Fruit fly (Drosophila melanogaster) whole organism, pupa: Measurements from ENCODE around the gene CG5984.
A peak's percentile ranks its signal among the peaks of the same experiment; 100 is the strongest.

Experiments used
- CG10348 ChIP-seq: fragments of 200-800 bp; sonication (Bioruptor generic); IDR thresholded peaks from 2 replicates; pipeline ENCODE4 v1.3.6; 2022; ENCODE audit warnings: missing biosample characterization, missing genetic modification characterization
- CG12605 ChIP-seq: fragments of 200-800 bp; sonication (Bioruptor generic); IDR thresholded peaks from 2 replicates; pipeline ENCODE4 v1.3.6; 2022; ENCODE audit warnings: missing biosample characterization, missing genetic modification characterization
- CG13204 ChIP-seq: fragments of 200-800 bp; sonication (Bioruptor generic); optimal IDR thresholded peaks from 2 replicates; lab custom pipeline; 2018; ENCODE audit warnings: missing biosample characterization, mild to moderate bottlenecking, missing genetic modification characterization, moderate library complexity
- CG14655 ChIP-seq: fragments of 200-800 bp; sonication (Bioruptor generic); optimal IDR thresholded peaks from 3 replicates; lab custom pipeline; 2017; ENCODE audit warnings: mild to moderate bottlenecking, missing biosample characterization, missing genetic modification reagents, missing genetic modification characterization
- CG15710 ChIP-seq: fragments of 200-800 bp; sonication (Bioruptor generic); optimal IDR thresholded peaks from 2 replicates; lab custom pipeline; 2018; ENCODE audit warnings: missing biosample characterization, mild to moderate bottlenecking, missing genetic modification characterization, moderate library complexity
- CG17806 ChIP-seq: fragments of 200-800 bp; sonication (Bioruptor generic); optimal IDR thresholded peaks from 2 replicates; lab custom pipeline; 2018; ENCODE audit warnings: missing biosample characterization, mild to moderate bottlenecking, missing genetic modification characterization, moderate library complexity
- CG32121 ChIP-seq: fragments of 200-800 bp; sonication (Bioruptor generic); IDR thresholded peaks from 2 replicates; pipeline ENCODE4 v1.3.6; 2022; ENCODE audit warnings: missing biosample characterization, missing genetic modification characterization
- CG34367 ChIP-seq: fragments of 200-800 bp; sonication (Bioruptor generic); optimal IDR thresholded peaks from 2 replicates; lab custom pipeline; 2018; ENCODE audit warnings: missing biosample characterization, mild to moderate bottlenecking, missing genetic modification characterization
- CG4496 ChIP-seq: fragments of 200-800 bp; sonication (Bioruptor generic); IDR thresholded peaks from 3 replicates; pipeline ENCODE4 v1.3.6; 2022; ENCODE audit warnings: missing biosample characterization, missing genetic modification characterization
- CG8159 ChIP-seq: fragments of 200-800 bp; sonication (Bioruptor generic); optimal IDR thresholded peaks from 3 replicates; lab custom pipeline; 2018; ENCODE audit warnings: missing biosample characterization, mild to moderate bottlenecking, missing genetic modification characterization, moderate library complexity
- CG8301 ChIP-seq: fragments of 200-800 bp; sonication (Bioruptor generic); optimal IDR thresholded peaks from 2 replicates; lab custom pipeline; 2018; ENCODE audit warnings: missing biosample characterization, mild to moderate bottlenecking, missing genetic modification characterization
- CG9948 ChIP-seq: fragments of 200-800 bp; sonication (Bioruptor generic); optimal IDR thresholded peaks from 2 replicates; lab custom pipeline; 2018; ENCODE audit warnings: missing biosample characterization, mild to moderate bottlenecking, missing genetic modification characterization, moderate library complexity
- D1 ChIP-seq: fragments of 200-800 bp; sonication (Bioruptor generic); optimal IDR thresholded peaks from 2 replicates; lab custom pipeline; 2018; ENCODE audit warnings: missing biosample characterization, mild to moderate bottlenecking, missing genetic modification characterization, moderate library complexity
- EcR ChIP-seq: fragments of 200-800 bp; sonication (Bioruptor generic); optimal IDR thresholded peaks from 3 replicates; lab custom pipeline; 2019; ENCODE audit warnings: missing biosample characterization, missing genetic modification characterization, mild to moderate bottlenecking, moderate library complexity, missing genetic modification reagents
- Ets98B ChIP-seq: fragments of 200-800 bp; sonication (Bioruptor generic); IDR thresholded peaks from 2 replicates; pipeline ENCODE4 v1.3.6; 2022; ENCODE audit warnings: missing biosample characterization, missing genetic modification characterization
- Pif1A ChIP-seq: fragments of 200-800 bp; sonication (Bioruptor generic); optimal IDR thresholded peaks from 3 replicates; lab custom pipeline; 2016; ENCODE audit warnings: missing biosample characterization, missing genetic modification characterization
- Pif1B ChIP-seq: fragments of 200-800 bp; sonication (Bioruptor generic); optimal IDR thresholded peaks from 3 replicates; lab custom pipeline; 2016; ENCODE audit warnings: missing biosample characterization, missing genetic modification characterization
- Snoo ChIP-seq: fragments of 200-800 bp; sonication (Bioruptor generic); optimal IDR thresholded peaks from 3 replicates; lab custom pipeline; 2017; ENCODE audit warnings: missing biosample characterization, mild to moderate bottlenecking, missing genetic modification characterization, inconsistent platforms
- fd96Ca ChIP-seq: fragments of 200-800 bp; sonication (Bioruptor generic); IDR thresholded peaks from 3 replicates; pipeline ENCODE4 v1.3.6; 2022; ENCODE audit warnings: missing biosample characterization, missing genetic modification characterization
- gl ChIP-seq: fragments of 200-800 bp; sonication (Bioruptor generic); optimal IDR thresholded peaks from 2 replicates; lab custom pipeline; 2018; ENCODE audit warnings: missing biosample characterization, mild to moderate bottlenecking, missing genetic modification characterization
- rn ChIP-seq: fragments of 200-800 bp; sonication (Bioruptor generic); IDR thresholded peaks from 2 replicates; pipeline ENCODE4 v1.3.6; 2022; ENCODE audit warnings: missing biosample characterization, missing genetic modification characterization

CG5984 gene

dm6 chr3R:27208724-27209343 lies 39.0 kb downstream of the CG5984 start:
- TF ChIP-seq Pif1A (GFP tag; lab: Kevin White, UChicago), result no peak
- TF ChIP-seq CG12605, result no peak
- TF ChIP-seq CG34367 (tag; lab: Kevin White, UChicago), result no peak
- TF ChIP-seq CG8159 (tag; lab: Kevin White, UChicago), result no peak

DNA sequence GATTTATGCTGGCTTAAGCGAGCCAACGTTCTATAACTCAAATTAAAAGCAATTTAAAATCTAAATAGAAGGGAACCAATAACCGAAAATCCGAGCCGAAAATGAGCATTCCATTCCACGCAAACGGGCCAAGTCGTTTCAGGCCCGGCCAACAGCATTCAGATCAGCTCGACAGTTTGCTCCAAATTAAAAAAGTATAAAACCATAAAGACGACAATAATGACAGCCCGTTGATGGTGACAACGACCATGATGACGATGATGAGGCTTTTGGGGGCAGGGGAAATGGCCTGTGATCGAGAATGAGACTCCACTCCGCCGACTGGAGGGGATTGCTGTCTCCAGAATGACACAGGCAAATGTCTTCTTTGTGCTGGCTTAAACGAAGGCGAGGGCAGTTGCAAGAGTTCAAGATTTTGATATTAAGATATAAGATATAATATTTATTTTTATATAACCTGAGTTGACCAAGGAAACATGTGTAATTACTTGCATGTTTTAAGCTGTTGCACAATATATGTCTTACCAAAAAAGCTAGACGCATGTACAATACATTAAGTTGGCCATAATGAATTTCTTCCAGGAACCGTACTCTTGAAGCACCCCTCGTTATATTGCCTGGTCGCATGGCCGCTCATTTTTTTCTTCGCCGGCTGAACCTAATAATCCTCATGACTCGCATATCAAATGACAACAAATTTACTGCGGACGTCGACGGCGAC lies 42.9 kb downstream of the CG5984 start:
- TF ChIP-seq fd96Ca (no peak), CG8301 (tag; lab: Kevin White, UChicago) (peak; percentile 36), CG17806 (peak; percentile 73), CG4496 (GFP tag; lab: Robert Waterston, UW) (no peak), CG8159 (tag; lab: Kevin White, UChicago) (peak; percentile 79), CG13204 (GFP tag; lab: Kevin White, UChicago) (no peak), gl (tag; lab: Kevin White, UChicago) (peak; percentile 5), D1 (tag; lab: Kevin White, UChicago) (no peak), EcR (GFP tag; lab: Kevin White, UChicago) (peak; percentile 43), CG14655 (GFP tag; lab: Kevin White, UChicago) (peak; percentile 59), CG15710 (tag; lab: Kevin White, UChicago) (peak; percentile 63), CG9948 (tag; lab: Kevin White, UChicago) (peak; percentile 70), Pif1B (GFP tag; lab: Kevin White, UChicago) (no peak), Snoo (tag; lab: Kevin White, UChicago) (peak; percentile 61)

dm6 chr3R:27203856-27204255 lies 43.9 kb downstream of the CG5984 start:
- TF ChIP-seq Pif1A (GFP tag; lab: Kevin White, UChicago), result no peak
- no peak for TF ChIP-seq Pif1B (GFP tag; lab: Kevin White, UChicago)
- no peak for TF ChIP-seq CG8159 (tag; lab: Kevin White, UChicago)
- TF ChIP-seq Snoo (tag; lab: Kevin White, UChicago), result no peak
- TF ChIP-seq rn (GFP tag; lab: Robert Waterston, UW), result no peak
- no peak for TF ChIP-seq CG8301 (tag; lab: Kevin White, UChicago)
- peak; percentile 4 for TF ChIP-seq gl (tag; lab: Kevin White, UChicago)
- TF ChIP-seq CG4496 (GFP tag; lab: Robert Waterston, UW), result no peak
- TF ChIP-seq, all 21 proteins: peak for 1

dm6 chr3R:27202330-27202729 lies 45.5 kb downstream of the CG5984 start:
- no peak for TF ChIP-seq CG10348 (GFP tag; lab: Robert Waterston, UW)
- no peak for TF ChIP-seq CG8301 (tag; lab: Kevin White, UChicago)
- no peak for TF ChIP-seq CG8159 (tag; lab: Kevin White, UChicago)
- TF ChIP-seq D1 (tag; lab: Kevin White, UChicago), result no peak
- TF ChIP-seq CG15710 (tag; lab: Kevin White, UChicago), result no peak
- TF ChIP-seq CG17806, result no peak
- TF ChIP-seq CG13204 (GFP tag; lab: Kevin White, UChicago), result no peak
- no peak for TF ChIP-seq Pif1B (GFP tag; lab: Kevin White, UChicago)
- no peak for TF ChIP-seq CG14655 (GFP tag; lab: Kevin White, UChicago)
- TF ChIP-seq Snoo (tag; lab: Kevin White, UChicago), result no peak
- no peak for TF ChIP-seq fd96Ca
- no peak for TF ChIP-seq CG32121

dm6 chr3R:27201538-27202281 lies 46.1 kb downstream of the CG5984 start:
- TF ChIP-seq CG12605 (0 out of 2 replicates have a peak, but pooled peaks have one; percentile 15), Snoo (tag; lab: Kevin White, UChicago) (peak; percentile 71), CG13204 (GFP tag; lab: Kevin White, UChicago) (no peak), Pif1B (GFP tag; lab: Kevin White, UChicago) (peak; percentile 40), CG14655 (GFP tag; lab: Kevin White, UChicago) (peak; percentile 81), CG34367 (tag; lab: Kevin White, UChicago) (peak; percentile 76), rn (GFP tag; lab: Robert Waterston, UW) (no peak), CG8159 (tag; lab: Kevin White, UChicago) (peak; percentile 93), CG32121 (no peak), CG9948 (tag; lab: Kevin White, UChicago) (peak; percentile 92), gl (tag; lab: Kevin White, UChicago) (peak; percentile 57), CG4496 (GFP tag; lab: Robert Waterston, UW) (peak; percentile 18; the same call in 1 of the 3 replicates), CG8301 (tag; lab: Kevin White, UChicago) (peak; percentile 42), CG15710 (tag; lab: Kevin White, UChicago) (peak; percentile 88), CG17806 (peak; percentile 87), CG10348 (GFP tag; lab: Robert Waterston, UW) (no peak), EcR (GFP tag; lab: Kevin White, UChicago) (peak; percentile 34), D1 (tag; lab: Kevin White, UChicago) (peak; percentile 79), Ets98B (GFP tag; lab: Robert Waterston, UW) (no peak), Pif1A (GFP tag; lab: Kevin White, UChicago) (peak; percentile 19), fd96Ca (no peak)
- TF ChIP-seq, all 21 proteins: peak for 15
